Worm (Caenorhabditis elegans) whole organism, mixed stage, embryonic: ENCODE data around the gene pmp-2.

ENCODE experiments used
- M03D4.4 ChIP-seq: sonication (generic microtip); optimal IDR thresholded peaks from 2 replicates; lab custom pipeline; 2017; ENCODE audit warnings: mild to moderate bottlenecking, missing genetic modification characterization, missing compliant biosample characterization
- ces-1 ChIP-seq: fragments of 150-350 bp; optimal IDR thresholded peaks from 2 replicates; lab custom pipeline; 2014; ENCODE audit warnings: missing biosample characterization, missing genetic modification reagents, missing genetic modification characterization
- elt-1 ChIP-seq: sonication (generic microtip); optimal IDR thresholded peaks from 2 replicates; lab custom pipeline; 2017; ENCODE audit warnings: missing genetic modification characterization, mild to moderate bottlenecking, missing compliant biosample characterization, antibody characterized with exemption, moderate library complexity, borderline replicate concordance; ENCODE audit not compliant: insufficient read depth
- flh-1 ChIP-seq: fragments of 200-800 bp; sonication (Bioruptor generic); optimal IDR thresholded peaks from 2 replicates; lab custom pipeline; 2018; ENCODE audit warnings: mild to moderate bottlenecking, missing genetic modification characterization, moderate library complexity, missing compliant biosample characterization
- hlh-1 ChIP-seq: fragments of 150-350 bp; optimal IDR thresholded peaks from 2 replicates; lab custom pipeline; 2014; ENCODE audit warnings: missing biosample characterization, missing genetic modification reagents, missing genetic modification characterization
- lin-13 ChIP-seq: fragments of 150-350 bp; optimal IDR thresholded peaks from 2 replicates; lab custom pipeline; 2014; ENCODE audit warnings: missing biosample characterization, missing genetic modification characterization
- mep-1 ChIP-seq: fragments of 150-350 bp; optimal IDR thresholded peaks from 2 replicates; lab custom pipeline; 2017; ENCODE audit warnings: missing biosample characterization, missing genetic modification reagents, missing genetic modification characterization, inconsistent platforms
- nhr-237 ChIP-seq: fragments of 150-350 bp; optimal IDR thresholded peaks from 2 replicates; lab custom pipeline; 2014; ENCODE audit warnings: missing biosample characterization, missing genetic modification characterization
- nhr-28 ChIP-seq: fragments of 150-350 bp; optimal IDR thresholded peaks from 2 replicates; lab custom pipeline; 2014; ENCODE audit warnings: missing biosample characterization, missing genetic modification characterization
- nhr-76 ChIP-seq: sonication (generic microtip); optimal IDR thresholded peaks from 2 replicates; lab custom pipeline; 2017; ENCODE audit warnings: missing biosample characterization, missing genetic modification characterization
- sem-2 ChIP-seq: fragments of 200-800 bp; sonication (Bioruptor generic); optimal IDR thresholded peaks from 2 replicates; lab custom pipeline; 2018; ENCODE audit warnings: mild to moderate bottlenecking, missing genetic modification characterization, missing compliant biosample characterization
- snpc-4 ChIP-seq: fragments of 150-350 bp; optimal IDR thresholded peaks from 2 replicates; lab custom pipeline; 2014; ENCODE audit warnings: missing biosample characterization, missing genetic modification characterization
- tbx-8 ChIP-seq: fragments of 200-800 bp; sonication (Bioruptor generic); optimal IDR thresholded peaks from 2 replicates; lab custom pipeline; 2018; ENCODE audit warnings: mild to moderate bottlenecking, missing genetic modification characterization, moderate library complexity, missing compliant biosample characterization
- unc-62 ChIP-seq: fragments of 150-350 bp; optimal IDR thresholded peaks from 2 replicates; lab custom pipeline; 2014; ENCODE audit warnings: missing biosample characterization, missing genetic modification reagents, missing genetic modification characterization

DNA sequence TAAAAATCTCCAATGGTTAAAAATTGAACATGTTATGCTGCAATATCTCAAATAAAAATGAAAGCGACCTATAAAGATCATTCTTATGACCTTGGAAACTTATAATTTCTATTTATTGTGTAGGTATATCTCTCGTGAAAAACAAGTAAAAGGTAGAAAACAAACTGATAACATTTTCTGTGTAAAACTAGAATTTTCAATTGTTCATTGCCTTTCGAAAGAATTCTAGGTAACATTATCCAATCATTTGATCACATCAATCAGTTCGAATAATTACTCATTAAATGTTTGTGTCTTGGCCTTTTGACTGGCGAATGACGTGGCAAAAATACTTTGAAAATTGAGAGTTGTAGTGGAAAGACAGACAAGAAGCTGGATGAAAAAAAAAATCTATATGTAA is 9.7 kb downstream of the pmp-2 start:
- TF ChIP-seq nhr-237, result no peak
- TF ChIP-seq flh-1, result no peak
- no peak for TF ChIP-seq lin-13 (tag; lab: Kevin White, UChicago)
- no peak for TF ChIP-seq tbx-8 (GFP tag; lab: Kevin White, UChicago)
- TF ChIP-seq nhr-28 (tag; lab: Kevin White, UChicago), result no peak
- no peak for TF ChIP-seq unc-62 (GFP tag; lab: Kevin White, UChicago)
- no peak for TF ChIP-seq elt-1
- TF ChIP-seq snpc-4 (tag; lab: Kevin White, UChicago), result no peak
- TF ChIP-seq mep-1 (tag; lab: Kevin White, UChicago), result no peak
- TF ChIP-seq hlh-1, result no peak
- TF ChIP-seq sem-2 (GFP tag; lab: Kevin White, UChicago), result no peak
- TF ChIP-seq M03D4.4 (tag; lab: Kevin White, UChicago), result no peak
- TF ChIP-seq nhr-76 (tag; lab: Kevin White, UChicago), result no peak
- no peak for TF ChIP-seq ces-1 (GFP tag; lab: Kevin White, UChicago)
